Fruit fly (Drosophila melanogaster) whole organism, pupa: ENCODE data around the gene CD98hc.

Experiments used
- CG10348 ChIP-seq: fragments of 200-800 bp; sonication (Bioruptor generic); IDR thresholded peaks from 2 replicates; pipeline ENCODE4 v1.3.6; 2022; ENCODE audit warnings: missing biosample characterization, missing genetic modification characterization
- CG14655 ChIP-seq: fragments of 200-800 bp; sonication (Bioruptor generic); optimal IDR thresholded peaks from 3 replicates; lab custom pipeline; 2017; ENCODE audit warnings: mild to moderate bottlenecking, missing biosample characterization, missing genetic modification reagents, missing genetic modification characterization
- CG4496 ChIP-seq: fragments of 200-800 bp; sonication (Bioruptor generic); IDR thresholded peaks from 3 replicates; pipeline ENCODE4 v1.3.6; 2022; ENCODE audit warnings: missing biosample characterization, missing genetic modification characterization
- EcR ChIP-seq: fragments of 200-800 bp; sonication (Bioruptor generic); optimal IDR thresholded peaks from 3 replicates; lab custom pipeline; 2019; ENCODE audit warnings: missing biosample characterization, missing genetic modification characterization, mild to moderate bottlenecking, moderate library complexity, missing genetic modification reagents
- Ets98B ChIP-seq: fragments of 200-800 bp; sonication (Bioruptor generic); IDR thresholded peaks from 2 replicates; pipeline ENCODE4 v1.3.6; 2022; ENCODE audit warnings: missing biosample characterization, missing genetic modification characterization
- Pif1A ChIP-seq: fragments of 200-800 bp; sonication (Bioruptor generic); optimal IDR thresholded peaks from 3 replicates; lab custom pipeline; 2016; ENCODE audit warnings: missing biosample characterization, missing genetic modification characterization

DNA sequence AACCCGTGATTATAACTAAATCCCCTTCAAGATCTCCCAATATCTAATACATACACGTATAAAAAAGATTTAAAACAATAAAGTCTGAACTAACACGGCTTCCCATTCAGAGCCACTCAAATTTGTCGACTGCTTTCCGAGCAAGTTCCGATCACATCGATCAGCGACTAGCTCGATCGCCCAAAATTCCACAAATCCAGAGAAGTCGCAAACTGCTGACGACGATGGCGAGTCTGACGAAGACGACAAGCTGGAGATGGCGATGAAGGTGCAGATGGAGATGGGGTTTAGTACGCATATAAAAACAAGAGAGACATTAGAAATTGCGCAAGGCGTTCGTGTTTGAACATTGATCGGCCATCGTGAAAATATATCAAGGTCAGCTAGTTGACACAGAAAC is 20.6 kb upstream of the CD98hc start:
- TF ChIP-seq CG10348 (no peak), EcR (GFP tag; lab: Kevin White, UChicago) (no peak), CG4496 (GFP tag; lab: Robert Waterston, UW) (no peak), Pif1A (GFP tag; lab: Kevin White, UChicago) (no peak), CG14655 (GFP tag; lab: Kevin White, UChicago) (no peak), Ets98B (no peak)
